Worm (Caenorhabditis elegans) whole organism, L4/young adult: ENCODE data around the gene F13D11.4.

ENCODE experiments used
- dao-5 ChIP-seq: sonication (generic microtip); optimal IDR thresholded peaks from 2 replicates; lab custom pipeline; 2016; ENCODE audit warnings: missing genotype, missing genetic modification characterization, moderate library complexity, missing compliant biosample characterization
- him-1 ChIP-seq: sonication (generic microtip); optimal IDR thresholded peaks from 2 replicates; lab custom pipeline; 2016; ENCODE audit warnings: missing genotype, missing genetic modification reagents, missing genetic modification characterization, missing compliant biosample characterization

ce11 chrX:5854452-5855234, 20.0 kb upstream of the F13D11.4 start:
- TF ChIP-seq him-1 (tag; lab: Kevin White, UChicago): no peak
- no peak for TF ChIP-seq dao-5
